Worm (Caenorhabditis elegans) whole organism, midembryonic: ENCODE measurements around the gene M151.3.

Experiments
- T22C8.4 ChIP-seq: fragments of 200-800 bp; sonication (Bioruptor generic); IDR thresholded peaks from 2 replicates; pipeline ENCODE4 v1.3.6; 2022; ENCODE audit warnings: missing genetic modification characterization, missing compliant biosample characterization
- flt-1 ChIP-seq: fragments of 200-800 bp; sonication (Bioruptor generic); IDR thresholded peaks from 2 replicates; pipeline ENCODE4 v1.3.6; 2022; ENCODE audit warnings: missing genetic modification characterization, missing compliant biosample characterization
- tab-1 ChIP-seq: fragments of 200-800 bp; sonication (Bioruptor generic); IDR thresholded peaks from 2 replicates; pipeline ENCODE4 v1.3.6; 2022; ENCODE audit warnings: missing genetic modification characterization, missing compliant biosample characterization

- TF ChIP-seq flt-1 (GFP tag; lab: Robert Waterston, UW) (no peak), T22C8.4 (GFP tag; lab: Robert Waterston, UW) (no peak), tab-1 (no peak)
These were observed 48.9 kb upstream of the M151.3 start, which contains the start of gene clec-133 for ce11 chrII:3578121-3578520.
